Worm (Caenorhabditis elegans) whole organism, L4 larva: ENCODE data around the gene srlf-16.

ENCODE experiments used
- F10B5.3 ChIP-seq: sonication (generic microtip); optimal IDR thresholded peaks from 2 replicates; lab custom pipeline; 2016; ENCODE audit warnings: mild to moderate bottlenecking, missing genetic modification characterization, missing compliant biosample characterization
- F37D6.2 ChIP-seq: sonication (generic microtip); optimal IDR thresholded peaks from 2 replicates; lab custom pipeline; 2016; ENCODE audit warnings: mild to moderate bottlenecking, missing genetic modification characterization, missing compliant biosample characterization
- F44E2.7 ChIP-seq: fragments of 200-800 bp; sonication (Bioruptor generic); IDR thresholded peaks from 2 replicates; pipeline ENCODE4 v2.1.2; 2022; ENCODE audit warnings: missing genetic modification characterization, missing compliant biosample characterization
- R02D3.7 ChIP-seq: fragments of 150-350 bp; sonication (generic microtip); optimal IDR thresholded peaks from 3 replicates; lab custom pipeline; 2014; ENCODE audit warnings: missing biosample characterization, missing genetic modification characterization
- T20F7.1 ChIP-seq: fragments of 200-800 bp; sonication (Bioruptor generic); optimal IDR thresholded peaks from 2 replicates; lab custom pipeline; 2018; ENCODE audit warnings: mild to moderate bottlenecking, missing genetic modification characterization, missing compliant biosample characterization
- T26A8.4 ChIP-seq: fragments of 200-800 bp; sonication (Bioruptor generic); IDR thresholded peaks from 2 replicates; pipeline ENCODE4 v1.3.6; 2022; ENCODE audit warnings: missing genetic modification characterization, missing compliant biosample characterization
- Y105C5A.15 ChIP-seq: fragments of 200-800 bp; sonication (Bioruptor generic); IDR thresholded peaks from 2 replicates; pipeline ENCODE4 v1.3.6; 2022; ENCODE audit warnings: missing genetic modification characterization, missing compliant biosample characterization
- Y5F2A.4 ChIP-seq: fragments of 200-800 bp; sonication (Bioruptor generic); optimal IDR thresholded peaks from 2 replicates; lab custom pipeline; 2018; ENCODE audit warnings: mild to moderate bottlenecking, missing genetic modification characterization, missing compliant biosample characterization
- Y75B8A.6 ChIP-seq: fragments of 200-800 bp; sonication (Bioruptor generic); IDR thresholded peaks from 2 replicates; pipeline ENCODE4 v1.3.6; 2022; ENCODE audit warnings: missing genetic modification reagents, missing genetic modification characterization, missing compliant biosample characterization
- aly-2 ChIP-seq: sonication (generic microtip); optimal IDR thresholded peaks from 2 replicates; lab custom pipeline; 2018; ENCODE audit warnings: missing biosample characterization, missing genetic modification characterization
- ama-1 ChIP-seq: fragments of 150-350 bp; optimal IDR thresholded peaks from 2 replicates; lab custom pipeline; 2014; ENCODE audit warnings: inconsistent platforms, mixed read lengths
- ceh-44 ChIP-seq: fragments of 200-800 bp; sonication (Bioruptor generic); IDR thresholded peaks from 2 replicates; pipeline ENCODE4 v1.3.6; 2022; ENCODE audit warnings: missing genetic modification reagents, missing genetic modification characterization, missing compliant biosample characterization
- ceh-62 ChIP-seq: sonication (generic microtip); optimal IDR thresholded peaks from 2 replicates; lab custom pipeline; 2017; ENCODE audit warnings: missing biosample characterization, missing genetic modification characterization
- ces-1 ChIP-seq: fragments of 150-350 bp; sonication (generic microtip); optimal IDR thresholded peaks from 4 replicates; lab custom pipeline; 2014; ENCODE audit warnings: missing biosample characterization, missing genetic modification reagents, missing genetic modification characterization
- daf-8 ChIP-seq: fragments of 200-800 bp; sonication (Bioruptor generic); IDR thresholded peaks from 2 replicates; pipeline ENCODE4 v1.3.6; 2022; ENCODE audit warnings: missing genetic modification characterization, missing compliant biosample characterization
- dmd-6 ChIP-seq: fragments of 200-800 bp; sonication (Bioruptor generic); IDR thresholded peaks from 2 replicates; pipeline ENCODE4 v1.3.6; 2022; ENCODE audit warnings: missing genetic modification reagents, missing genetic modification characterization, missing compliant biosample characterization
- dmd-9 ChIP-seq: fragments of 200-800 bp; sonication (Bioruptor generic); IDR thresholded peaks from 2 replicates; pipeline ENCODE4 v1.3.6; 2022; ENCODE audit warnings: missing genetic modification reagents, missing genetic modification characterization, missing compliant biosample characterization
- egl-43 ChIP-seq: fragments of 200-800 bp; sonication (Bioruptor generic); IDR thresholded peaks from 2 replicates; pipeline ENCODE4 v1.3.6; 2022; ENCODE audit warnings: missing genetic modification reagents, missing genetic modification characterization, missing compliant biosample characterization
- fkh-10 ChIP-seq: fragments of 150-350 bp; optimal IDR thresholded peaks from 2 replicates; lab custom pipeline; 2014; ENCODE audit warnings: missing biosample characterization, missing genetic modification reagents, missing genetic modification characterization
- fos-1 ChIP-seq: fragments of 150-350 bp; optimal IDR thresholded peaks from 2 replicates; lab custom pipeline; 2014; ENCODE audit warnings: missing biosample characterization, missing genetic modification characterization
- lin-13 ChIP-seq: fragments of 150-350 bp; optimal IDR thresholded peaks from 2 replicates; lab custom pipeline; 2014; ENCODE audit warnings: missing biosample characterization, missing genetic modification reagents, missing genetic modification characterization
- lin-29 ChIP-seq: fragments of 200-800 bp; sonication (Bioruptor generic); IDR thresholded peaks from 2 replicates; pipeline ENCODE4 v1.3.6; 2022; ENCODE audit warnings: missing genetic modification reagents, missing genetic modification characterization, missing compliant biosample characterization
- lin-38 ChIP-seq: fragments of 200-800 bp; sonication (Bioruptor generic); IDR thresholded peaks from 2 replicates; pipeline ENCODE4 v1.3.6; 2022; ENCODE audit warnings: missing genetic modification reagents, missing genetic modification characterization, missing compliant biosample characterization
- lir-3 ChIP-seq: sonication (generic microtip); optimal IDR thresholded peaks from 2 replicates; lab custom pipeline; 2016; ENCODE audit warnings: mild to moderate bottlenecking, missing genetic modification characterization, missing compliant biosample characterization
- madf-5 ChIP-seq, 2 experiments: fragments of 200-800 bp; sonication (Bioruptor generic); IDR thresholded peaks; 2 replicates each; pipeline ENCODE4 v1.3.6; 2022; ENCODE audit warnings: missing compliant biosample characterization in 2 of 2, missing genetic modification characterization in 2 of 2
- mep-1 ChIP-seq: fragments of 150-350 bp; sonication (generic microtip); optimal IDR thresholded peaks from 3 replicates; lab custom pipeline; 2014; ENCODE audit warnings: missing biosample characterization, missing genetic modification characterization
- nhr-10 ChIP-seq: fragments of 150-350 bp; optimal IDR thresholded peaks from 2 replicates; lab custom pipeline; 2014; ENCODE audit warnings: missing biosample characterization, missing genetic modification characterization
- nhr-111 ChIP-seq: fragments of 200-800 bp; sonication (Bioruptor generic); optimal IDR thresholded peaks from 2 replicates; lab custom pipeline; 2018; ENCODE audit warnings: mild to moderate bottlenecking, missing genetic modification characterization, missing compliant biosample characterization
- nhr-237 ChIP-seq: sonication (generic microtip); optimal IDR thresholded peaks from 2 replicates; lab custom pipeline; 2017; ENCODE audit warnings: missing biosample characterization, missing genetic modification characterization
- nhr-48 ChIP-seq: sonication (generic microtip); optimal IDR thresholded peaks from 2 replicates; lab custom pipeline; 2016; ENCODE audit warnings: mild to moderate bottlenecking, missing genetic modification characterization, missing compliant biosample characterization
- nhr-6 ChIP-seq: fragments of 150-350 bp; optimal IDR thresholded peaks from 2 replicates; lab custom pipeline; 2014; ENCODE audit warnings: missing biosample characterization, missing genetic modification characterization
- saeg-2 ChIP-seq: fragments of 200-800 bp; sonication (Bioruptor generic); IDR thresholded peaks from 2 replicates; pipeline ENCODE4 v1.3.6; 2022; ENCODE audit warnings: missing genetic modification reagents, missing genetic modification characterization, missing compliant biosample characterization
- set-16 ChIP-seq: fragments of 200-800 bp; sonication (Bioruptor generic); IDR thresholded peaks from 2 replicates; pipeline ENCODE4 v1.3.6; 2022; ENCODE audit warnings: missing genetic modification reagents, missing genetic modification characterization, missing compliant biosample characterization
- skn-1 ChIP-seq: fragments of 150-350 bp; optimal IDR thresholded peaks from 2 replicates; lab custom pipeline; 2014; ENCODE audit warnings: missing biosample characterization, missing genetic modification characterization
- spr-1 ChIP-seq: sonication (generic microtip); optimal IDR thresholded peaks from 2 replicates; lab custom pipeline; 2016; ENCODE audit warnings: mild to moderate bottlenecking, missing genetic modification characterization, missing compliant biosample characterization
- unc-62 ChIP-seq, 3 experiments: fragments of 150-350 bp in 1 of 3; sonication (generic microtip); optimal IDR thresholded peaks in 2 of 3; peaks in 1 of 3; 1 replicate in 1 of 3; 2 replicates in 2 of 3; lab custom pipeline; 2014 to 2017; ENCODE audit warnings: missing biosample characterization in 3 of 3, missing genetic modification characterization in 3 of 3, missing genetic modification reagents in 3 of 3, missing genotype in 1 of 3
- vab-7 ChIP-seq: fragments of 200-800 bp; sonication (Bioruptor generic); IDR thresholded peaks from 2 replicates; pipeline ENCODE4 v1.3.6; 2022; ENCODE audit warnings: missing genetic modification reagents, missing genetic modification characterization, missing compliant biosample characterization
- zfp-3 ChIP-seq: fragments of 200-800 bp; sonication (Bioruptor generic); conservative IDR thresholded peaks from 2 replicates; pipeline ENCODE4 v1.3.6; 2022; ENCODE audit warnings: missing genetic modification reagents, missing genetic modification characterization, missing compliant biosample characterization
- ztf-7 ChIP-seq: fragments of 150-350 bp; optimal IDR thresholded peaks from 2 replicates; lab custom pipeline; 2014; ENCODE audit warnings: missing biosample characterization, missing genetic modification characterization

Gene srlf-16

ce11 chrV:8099306-8099705 is 5.3 kb upstream of the srlf-16 start, which contains the start of gene sdz-23:
Gene sdz-23 (plus strand): TSS chrV:8099606.
- TF ChIP-seq nhr-111 (GFP tag; lab: Kevin White, UChicago) = no peak
- TF ChIP-seq aly-2 = no peak
- TF ChIP-seq mep-1 (tag; lab: Kevin White, UChicago) = no peak
- no peak for TF ChIP-seq F37D6.2
- no peak for TF ChIP-seq Y5F2A.4 (GFP tag; lab: Kevin White, UChicago)
- no peak for TF ChIP-seq R02D3.7 (tag; lab: Kevin White, UChicago)
- TF ChIP-seq fos-1 (tag; lab: Kevin White, UChicago) = no peak
- TF ChIP-seq unc-62 (GFP tag; optimal IDR thresholded peaks at IDR 0.05 in 1 of 2; lab: Kevin White, UChicago) = no peak
- TF ChIP-seq unc-62 (tag; optimal IDR thresholded peaks at IDR 0.05; lab: Kevin White, UChicago) = no peak
- no peak for TF ChIP-seq daf-8 (GFP tag; lab: Robert Waterston, UW)
- no peak for TF ChIP-seq egl-43 (GFP tag; lab: Robert Waterston, UW)
- TF ChIP-seq lir-3 (tag; lab: Kevin White, UChicago) = no peak
- TF ChIP-seq nhr-48 = no peak
- no peak for TF ChIP-seq lin-13 (GFP tag; lab: Kevin White, UChicago)
- TF ChIP-seq set-16 = no peak
- no peak for TF ChIP-seq dmd-6
- TF ChIP-seq F44E2.7 (GFP tag; lab: Robert Waterston, UW) = no peak
- TF ChIP-seq ceh-62 = no peak

DNA sequence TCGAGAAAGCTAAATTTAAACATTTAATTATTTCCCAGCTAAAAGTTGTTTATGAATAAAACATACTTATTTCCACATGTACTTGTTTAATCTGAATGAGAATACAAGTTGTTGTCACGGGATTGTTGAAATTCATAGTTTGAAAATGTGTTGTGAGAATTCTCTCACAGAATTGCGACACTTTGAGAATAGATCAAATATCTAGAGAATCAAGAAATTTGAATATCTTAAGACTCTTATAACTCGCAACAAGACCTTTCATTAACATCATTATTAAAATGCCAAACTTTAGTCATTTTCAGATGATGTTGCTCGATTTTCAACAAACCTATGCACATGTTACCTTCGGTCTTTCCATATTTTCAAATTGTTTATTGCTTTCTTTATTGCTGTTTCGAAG is 1.6 kb upstream of the srlf-16 start, which contains the start of gene str-90:
TSS of gene str-90 (plus strand) at position 301 of the 400 bp plus-strand sequence.
- no peak for TF ChIP-seq egl-43 (GFP tag; lab: Robert Waterston, UW)
- TF ChIP-seq ces-1 (GFP tag; lab: Kevin White, UChicago) = no peak
- TF ChIP-seq skn-1 (tag; lab: Kevin White, UChicago) = no peak
- no peak for TF ChIP-seq dmd-9
- TF ChIP-seq ceh-44 = no peak
- TF ChIP-seq vab-7 (GFP tag; lab: Robert Waterston, UW) = no peak
- no peak for TF ChIP-seq Y105C5A.15 (GFP tag; lab: Robert Waterston, UW)
- no peak for TF ChIP-seq nhr-10 (tag; lab: Kevin White, UChicago)
- no peak for TF ChIP-seq nhr-6
- TF ChIP-seq lin-38 (GFP tag; lab: Robert Waterston, UW) = no peak
- TF ChIP-seq ama-1 (lab: Kevin White, UChicago) = no peak
- no peak for TF ChIP-seq aly-2
- TF ChIP-seq Y75B8A.6 (GFP tag; lab: Robert Waterston, UW) = no peak
- no peak for TF ChIP-seq T26A8.4 (GFP tag; lab: Robert Waterston, UW)
- no peak for TF ChIP-seq nhr-237 (tag; lab: Kevin White, UChicago)
- no peak for TF ChIP-seq fkh-10
- TF ChIP-seq, all 104 proteins: peak for 0

DNA sequence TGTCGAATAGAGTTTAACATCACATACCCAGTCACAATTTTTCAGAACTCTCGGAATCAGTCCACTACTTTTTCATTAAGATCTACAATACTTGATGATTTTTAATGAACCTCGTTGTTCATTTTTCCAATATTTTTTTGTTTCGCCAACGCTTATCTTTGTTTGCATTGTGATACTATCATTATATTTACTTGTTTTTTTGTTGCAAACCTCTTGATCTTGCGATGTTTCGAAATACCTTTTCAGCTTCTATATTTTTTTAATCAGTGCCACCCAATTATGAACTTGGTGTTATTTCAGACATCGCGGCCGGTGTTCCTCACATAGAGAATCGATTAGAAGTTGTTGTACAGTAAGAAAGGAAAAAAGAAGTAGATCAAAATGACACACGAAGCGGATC is 4.1 kb downstream of the srlf-16 start, which contains the start of gene myo-5:
TSS of gene myo-5 (plus strand) at position 301 of the 400 bp plus-strand sequence.
- TF ChIP-seq madf-5 (GFP tag; IDR thresholded peaks at IDR 0.05; lab: Robert Waterston, UW) (no peak), zfp-3 (GFP tag; lab: Robert Waterston, UW) (no peak), F10B5.3 (tag; lab: Kevin White, UChicago) (no peak), T20F7.1 (GFP tag; lab: Kevin White, UChicago) (no peak), lin-38 (GFP tag; lab: Robert Waterston, UW) (no peak), lin-29 (GFP tag; lab: Robert Waterston, UW) (no peak), ztf-7 (tag; lab: Kevin White, UChicago) (no peak), saeg-2 (GFP tag; lab: Robert Waterston, UW) (no peak), spr-1 (tag; lab: Kevin White, UChicago) (no peak)
